Fruit fly (Drosophila melanogaster) whole organism, embryonic: ENCODE measurements around the gene CG14205.

ENCODE experiments used
- BEAF-32 ChIP-seq: fragments of 200-800 bp; sonication (Bioruptor generic); optimal IDR thresholded peaks from 3 replicates; lab custom pipeline; 2017; ENCODE audit warnings: missing biosample characterization, missing genetic modification characterization, mild to moderate bottlenecking, moderate library complexity, missing genetic modification reagents
- CG1024 ChIP-seq: fragments of 200-800 bp; sonication (Bioruptor generic); IDR thresholded peaks from 2 replicates; pipeline ENCODE4 v1.3.6; 2022; ENCODE audit warnings: missing biosample characterization, missing genetic modification characterization
- CG10654 ChIP-seq: fragments of 200-800 bp; sonication (Bioruptor generic); optimal IDR thresholded peaks from 2 replicates; lab custom pipeline; 2016; ENCODE audit warnings: missing biosample characterization, missing genetic modification characterization
- CG11504 ChIP-seq: fragments of 200-800 bp; sonication (Bioruptor generic); optimal IDR thresholded peaks from 3 replicates; lab custom pipeline; 2019; ENCODE audit warnings: missing biosample characterization, mild to moderate bottlenecking, missing genetic modification characterization, moderate library complexity
- CG11695 ChIP-seq: fragments of 200-800 bp; sonication (Bioruptor generic); IDR thresholded peaks from 3 replicates; pipeline ENCODE4 v1.3.6; 2022; ENCODE audit warnings: missing biosample characterization, missing genetic modification characterization
- CG12391 ChIP-seq: fragments of 200-800 bp; sonication (Bioruptor generic); optimal IDR thresholded peaks from 3 replicates; lab custom pipeline; 2018; ENCODE audit warnings: missing biosample characterization, mild to moderate bottlenecking, missing genetic modification characterization, moderate library complexity
- CG14050 ChIP-seq: fragments of 200-800 bp; sonication (Bioruptor generic); IDR thresholded peaks from 3 replicates; pipeline ENCODE4 v1.3.6; 2022; ENCODE audit warnings: missing biosample characterization, missing genetic modification characterization
- CG14965 ChIP-seq: fragments of 200-800 bp; sonication (Bioruptor generic); optimal IDR thresholded peaks from 2 replicates; lab custom pipeline; 2016; ENCODE audit warnings: missing biosample characterization, missing genetic modification characterization, borderline replicate concordance
- CG15514 ChIP-seq: fragments of 200-800 bp; sonication (Bioruptor generic); optimal IDR thresholded peaks from 3 replicates; lab custom pipeline; 2017; ENCODE audit warnings: missing biosample characterization, missing genetic modification characterization, mild to moderate bottlenecking, moderate library complexity, missing genetic modification reagents
- CG1602 ChIP-seq: fragments of 200-800 bp; sonication (Bioruptor generic); optimal IDR thresholded peaks from 3 replicates; lab custom pipeline; 2016; ENCODE audit warnings: missing biosample characterization, missing genetic modification characterization
- CG17361 ChIP-seq: fragments of 200-800 bp; sonication (Bioruptor generic); IDR thresholded peaks from 3 replicates; pipeline ENCODE4 v1.3.6; 2022; ENCODE audit warnings: missing biosample characterization, missing genetic modification characterization
- CG32772 ChIP-seq: fragments of 200-800 bp; sonication (Bioruptor generic); IDR thresholded peaks from 2 replicates; pipeline ENCODE4 v1.3.6; 2022; ENCODE audit warnings: missing biosample characterization, missing genetic modification characterization
- CG3838 ChIP-seq: fragments of 200-800 bp; sonication (Bioruptor generic); optimal IDR thresholded peaks from 3 replicates; lab custom pipeline; 2016; ENCODE audit warnings: missing biosample characterization, missing genetic modification characterization
- CG4617 ChIP-seq: fragments of 200-800 bp; sonication (Bioruptor generic); optimal IDR thresholded peaks from 3 replicates; lab custom pipeline; 2016; ENCODE audit warnings: missing biosample characterization, missing genetic modification characterization, borderline replicate concordance
- CG5953 ChIP-seq: fragments of 200-800 bp; sonication (Bioruptor generic); IDR thresholded peaks from 2 replicates; pipeline ENCODE4 v1.3.6; 2022; ENCODE audit warnings: missing biosample characterization, missing genetic modification characterization
- CG6254 ChIP-seq: fragments of 200-800 bp; sonication (Bioruptor generic); optimal IDR thresholded peaks from 3 replicates; lab custom pipeline; 2017; ENCODE audit warnings: mild to moderate bottlenecking, missing biosample characterization, missing genetic modification reagents, missing genetic modification characterization
- CG8924 ChIP-seq: fragments of 200-800 bp; optimal IDR thresholded peaks from 3 replicates; lab custom pipeline; 2019; ENCODE audit warnings: missing biosample characterization, mild to moderate bottlenecking, missing genetic modification characterization, moderate library complexity
- CG9876 ChIP-seq: fragments of 200-800 bp; sonication (Bioruptor generic); optimal IDR thresholded peaks from 2 replicates; lab custom pipeline; 2016; ENCODE audit warnings: missing biosample characterization, missing genetic modification characterization
- CG9932 ChIP-seq: fragments of 200-800 bp; sonication (Bioruptor generic); IDR thresholded peaks from 2 replicates; pipeline ENCODE4 v1.3.6; 2022; ENCODE audit warnings: missing biosample characterization, missing genetic modification characterization
- Dbx ChIP-seq: fragments of 200-800 bp; sonication (Bioruptor generic); IDR thresholded peaks from 3 replicates; pipeline ENCODE4 v1.3.6; 2022; ENCODE audit warnings: missing biosample characterization, missing genetic modification characterization
- Dp ChIP-seq: fragments of 200-800 bp; sonication (Bioruptor generic); optimal IDR thresholded peaks from 2 replicates; lab custom pipeline; 2018; ENCODE audit warnings: missing biosample characterization, mild to moderate bottlenecking, missing genetic modification characterization, moderate library complexity
- Fer1 ChIP-seq: fragments of 200-800 bp; sonication (Bioruptor generic); optimal IDR thresholded peaks from 2 replicates; lab custom pipeline; 2017; ENCODE audit warnings: missing biosample characterization, mild to moderate bottlenecking, missing genetic modification characterization
- Gsc ChIP-seq: fragments of 200-800 bp; sonication (Bioruptor generic); IDR thresholded peaks from 2 replicates; pipeline ENCODE4 v1.3.6; 2022; ENCODE audit warnings: missing biosample characterization, missing genetic modification characterization
- H15 ChIP-seq: fragments of 200-800 bp; sonication (Bioruptor generic); IDR thresholded peaks from 3 replicates; pipeline ENCODE4 v1.3.6; 2022; ENCODE audit warnings: missing biosample characterization, missing genetic modification characterization
- Hmr ChIP-seq: fragments of 200-800 bp; sonication (Bioruptor generic); optimal IDR thresholded peaks from 3 replicates; lab custom pipeline; 2017; ENCODE audit warnings: mild to moderate bottlenecking, missing biosample characterization, missing genetic modification reagents, missing genetic modification characterization
- Hsf ChIP-seq: fragments of 200-800 bp; sonication (Bioruptor generic); optimal IDR thresholded peaks from 3 replicates; lab custom pipeline; 2016; ENCODE audit warnings: missing biosample characterization, missing genetic modification characterization
- Jarid2 ChIP-seq: fragments of 200-800 bp; sonication (Bioruptor generic); optimal IDR thresholded peaks from 3 replicates; lab custom pipeline; 2017; ENCODE audit warnings: mild to moderate bottlenecking, missing biosample characterization, missing genetic modification reagents, missing genetic modification characterization
- Lim3 ChIP-seq: fragments of 200-800 bp; sonication (Bioruptor generic); IDR thresholded peaks from 2 replicates; pipeline ENCODE4 v1.3.6; 2022; ENCODE audit warnings: missing biosample characterization, missing genetic modification characterization
- Max ChIP-seq: fragments of 200-800 bp; sonication (Bioruptor generic); optimal IDR thresholded peaks from 2 replicates; lab custom pipeline; 2016; ENCODE audit warnings: missing biosample characterization, mild to moderate bottlenecking, missing genetic modification characterization
- Mes4 ChIP-seq: fragments of 200-800 bp; sonication (Bioruptor generic); optimal IDR thresholded peaks from 2 replicates; lab custom pipeline; 2016; ENCODE audit warnings: missing biosample characterization, missing genetic modification characterization
- NK7.1 ChIP-seq: fragments of 200-800 bp; sonication (Bioruptor generic); optimal IDR thresholded peaks from 3 replicates; lab custom pipeline; 2016; ENCODE audit warnings: missing biosample characterization, missing genetic modification characterization
- Oli ChIP-seq: fragments of 200-800 bp; sonication (Bioruptor generic); optimal IDR thresholded peaks from 2 replicates; lab custom pipeline; 2018; ENCODE audit warnings: missing biosample characterization, mild to moderate bottlenecking, missing genetic modification characterization, moderate library complexity
- Scr ChIP-seq: fragments of 200-800 bp; sonication (Bioruptor generic); IDR thresholded peaks from 2 replicates; pipeline ENCODE4 v1.3.6; 2022; ENCODE audit warnings: missing biosample characterization, missing genetic modification characterization; ENCODE audit not compliant: partially characterized antibody
- Side ChIP-seq: fragments of 200-800 bp; sonication (Bioruptor generic); optimal IDR thresholded peaks from 2 replicates; lab custom pipeline; 2016; ENCODE audit warnings: missing biosample characterization, missing genetic modification characterization
- bsh ChIP-seq, 2 experiments: fragments of 200-800 bp; sonication (Bioruptor generic); optimal IDR thresholded peaks; 2 replicates each; lab custom pipeline; 2017 to 2018; ENCODE audit warnings: mild to moderate bottlenecking in 2 of 2, missing biosample characterization in 2 of 2, missing genetic modification characterization in 2 of 2, moderate library complexity in 1 of 2
- cato ChIP-seq: fragments of 200-800 bp; sonication (Bioruptor generic); optimal IDR thresholded peaks from 2 replicates; lab custom pipeline; 2016; ENCODE audit warnings: missing biosample characterization, missing genetic modification characterization, borderline replicate concordance
- chinmo ChIP-seq: fragments of 200-800 bp; sonication (Bioruptor generic); IDR thresholded peaks from 4 replicates; pipeline ENCODE4 v1.3.6; 2022; ENCODE audit warnings: missing biosample characterization, missing genetic modification characterization; ENCODE audit not compliant: partially characterized antibody
- disco-r ChIP-seq: fragments of 200-800 bp; sonication (Bioruptor generic); optimal IDR thresholded peaks from 2 replicates; lab custom pipeline; 2016; ENCODE audit warnings: missing biosample characterization, missing genetic modification characterization
- fru ChIP-seq: fragments of >200 bp; optimal IDR thresholded peaks from 2 replicates; lab custom pipeline; 2017
- fu2 ChIP-seq: fragments of 200-800 bp; sonication (Bioruptor generic); optimal IDR thresholded peaks from 2 replicates; lab custom pipeline; 2016; ENCODE audit warnings: missing biosample characterization, missing genetic modification characterization
- gsb-n ChIP-seq: fragments of 200-800 bp; sonication (Bioruptor generic); optimal IDR thresholded peaks from 3 replicates; lab custom pipeline; 2018; ENCODE audit warnings: missing biosample characterization, mild to moderate bottlenecking, missing genetic modification characterization
- her ChIP-seq: fragments of 200-800 bp; sonication (Bioruptor generic); optimal IDR thresholded peaks from 2 replicates; lab custom pipeline; 2016; ENCODE audit warnings: missing biosample characterization, missing genetic modification characterization
- nerfin-1 ChIP-seq: fragments of 200-800 bp; sonication (Bioruptor generic); optimal IDR thresholded peaks from 3 replicates; lab custom pipeline; 2019; ENCODE audit warnings: missing biosample characterization, mild to moderate bottlenecking, missing genetic modification characterization, moderate library complexity
- peb ChIP-seq: fragments of 200-800 bp; sonication (Bioruptor generic); IDR thresholded peaks from 2 replicates; pipeline ENCODE4 v1.3.6; 2022; ENCODE audit warnings: missing biosample characterization, missing genetic modification characterization
- pfk ChIP-seq: fragments of 200-800 bp; sonication (Bioruptor generic); optimal IDR thresholded peaks from 2 replicates; lab custom pipeline; 2018; ENCODE audit warnings: missing biosample characterization, mild to moderate bottlenecking, missing genetic modification characterization, moderate library complexity
- pros ChIP-seq: fragments of 200-800 bp; sonication (Bioruptor generic); optimal IDR thresholded peaks from 3 replicates; lab custom pipeline; 2019; ENCODE audit warnings: missing biosample characterization, mild to moderate bottlenecking, missing genetic modification characterization, moderate library complexity
- slou ChIP-seq: fragments of 200-800 bp; sonication (Bioruptor generic); optimal IDR thresholded peaks from 3 replicates; lab custom pipeline; 2016; ENCODE audit warnings: missing biosample characterization, missing genetic modification characterization
- slp2 ChIP-seq: fragments of 200-800 bp; sonication (Bioruptor generic); optimal IDR thresholded peaks from 2 replicates; lab custom pipeline; 2016; ENCODE audit warnings: missing biosample characterization, missing genetic modification characterization
- tna ChIP-seq: fragments of 200-800 bp; sonication (Bioruptor generic); IDR thresholded peaks from 2 replicates; pipeline ENCODE4 v1.3.6; 2022; ENCODE audit warnings: missing biosample characterization, missing genetic modification characterization; ENCODE audit not compliant: partially characterized antibody
- trem ChIP-seq: fragments of 200-800 bp; optimal IDR thresholded peaks from 3 replicates; lab custom pipeline; 2019; ENCODE audit warnings: missing biosample characterization, mild to moderate bottlenecking, missing genetic modification characterization, moderate library complexity

CG14205 gene

DNA sequence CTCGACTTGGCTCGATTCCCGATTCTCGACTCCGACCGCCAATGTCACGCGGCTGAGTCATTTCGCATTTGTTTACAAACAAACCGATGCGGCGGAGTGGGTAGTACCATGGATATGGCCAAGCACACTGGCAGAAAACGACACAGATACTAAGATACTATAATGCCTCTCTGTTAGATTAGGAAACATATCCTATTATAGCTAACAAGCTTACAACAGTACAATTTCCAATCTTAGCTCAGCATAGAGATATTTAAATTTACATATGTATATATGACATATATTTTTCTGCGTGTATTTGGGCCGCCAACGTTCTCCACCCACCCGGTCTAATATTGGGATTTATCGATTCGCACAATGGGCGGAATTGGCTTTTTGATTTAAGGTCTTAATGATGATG is 11.5 kb downstream of the CG14205 start (continued):
- peak; percentile 61 for TF ChIP-seq CG5953 (GFP tag; lab: Robert Waterston, UW)
- peak; percentile 60 for TF ChIP-seq CG10654
- peak; percentile 33 for TF ChIP-seq Side (GFP tag; lab: Kevin White, UChicago)
- TF ChIP-seq Lim3 (GFP tag; lab: Robert Waterston, UW), result peak; percentile 45; the same call in 1 of the 2 replicates
- no peak for TF ChIP-seq fru (lab: Kevin White, UChicago)
- no peak for TF ChIP-seq tna (GFP tag; lab: Robert Waterston, UW)
- no peak for TF ChIP-seq CG9876 (GFP tag; lab: Kevin White, UChicago)
- peak; percentile 40; the same call in 1 of the 2 replicates for TF ChIP-seq peb (GFP tag; lab: Robert Waterston, UW)
- peak; percentile 66; the same call in 1 of the 2 replicates for TF ChIP-seq CG32772 (GFP tag; lab: Robert Waterston, UW)
- peak; percentile 23 for TF ChIP-seq nerfin-1 (tag; lab: Kevin White, UChicago)
- TF ChIP-seq trem (tag; lab: Kevin White, UChicago), result peak; percentile 50
- TF ChIP-seq CG3838 (GFP tag; lab: Kevin White, UChicago), result no peak
- peak; percentile 68; the same call in 2 of the 3 replicates for TF ChIP-seq CG17361 (GFP tag; lab: Robert Waterston, UW)
- peak; percentile 26 for TF ChIP-seq fu2
- TF ChIP-seq CG12391, result peak; percentile 69
- TF ChIP-seq CG9932 (GFP tag; lab: Robert Waterston, UW), result peak; percentile 92
- TF ChIP-seq chinmo (GFP tag; lab: Robert Waterston, UW), result no peak
- TF ChIP-seq disco-r, result no peak
- TF ChIP-seq CG8924 (tag; lab: Kevin White, UChicago), result peak; percentile 72
- peak; percentile 58 for TF ChIP-seq CG15514 (GFP tag; lab: Kevin White, UChicago)
- TF ChIP-seq Max (GFP tag; lab: Kevin White, UChicago), result peak; percentile 52
- TF ChIP-seq CG14965 (GFP tag; lab: Kevin White, UChicago), result no peak
- TF ChIP-seq CG6254 (GFP tag; lab: Kevin White, UChicago), result peak; percentile 39
- TF ChIP-seq Oli (tag; lab: Kevin White, UChicago), result peak; percentile 78
- peak; percentile 77 for TF ChIP-seq Fer1 (GFP tag; lab: Kevin White, UChicago)
- TF ChIP-seq slp2 (GFP tag; lab: Kevin White, UChicago), result peak; percentile 42
- TF ChIP-seq pfk, result no peak
- no peak for TF ChIP-seq cato
- peak; percentile 66 for TF ChIP-seq Hsf (GFP tag; lab: Kevin White, UChicago)
- peak; percentile 56 to 70 for TF ChIP-seq bsh (GFP tag; optimal IDR thresholded peaks at IDR 0.05; lab: Kevin White, UChicago)
- peak; percentile 65; the same call in 2 of the 3 replicates for TF ChIP-seq CG11695
- TF ChIP-seq gsb-n, result peak; percentile 28
- TF ChIP-seq her (GFP tag; lab: Kevin White, UChicago), result no peak
- TF ChIP-seq slou (GFP tag; lab: Kevin White, UChicago), result peak; percentile 70
- peak; percentile 46; the same call in 1 of the 2 replicates for TF ChIP-seq CG1024 (GFP tag; lab: Robert Waterston, UW)
- peak; percentile 87 for TF ChIP-seq CG11504 (tag; lab: Kevin White, UChicago)
- peak; percentile 82 for TF ChIP-seq Dbx (GFP tag; lab: Robert Waterston, UW)
- no peak for TF ChIP-seq Scr (GFP tag; lab: Robert Waterston, UW)
- TF ChIP-seq Dp (GFP tag; lab: Kevin White, UChicago), result no peak
- peak; percentile 83 for TF ChIP-seq Hmr (GFP tag; lab: Kevin White, UChicago)
- TF ChIP-seq Gsc (GFP tag; lab: Robert Waterston, UW), result no peak
- TF ChIP-seq NK7.1 (GFP tag; lab: Kevin White, UChicago), result no peak
- TF ChIP-seq CG14050 (GFP tag; lab: Robert Waterston, UW), result peak; percentile 72
- TF ChIP-seq CG1602 (GFP tag; lab: Kevin White, UChicago), result peak; percentile 39
- no peak for TF ChIP-seq Mes4 (GFP tag; lab: Kevin White, UChicago)
- TF ChIP-seq CG4617 (GFP tag; lab: Kevin White, UChicago), result peak; percentile 14
- no peak for TF ChIP-seq BEAF-32
- TF ChIP-seq Jarid2 (GFP tag; lab: Kevin White, UChicago), result peak; percentile 41
- TF ChIP-seq H15 (GFP tag; lab: Robert Waterston, UW), result peak; percentile 69; the same call in 2 of the 3 replicates
- TF ChIP-seq pros (GFP tag; lab: Kevin White, UChicago), result no peak
